Worm (Caenorhabditis elegans) whole organism, mixed stage, embryonic: ENCODE measurements around the gene comt-3.

ENCODE experiments used
- M03D4.4 ChIP-seq: sonication (generic microtip); optimal IDR thresholded peaks from 2 replicates; lab custom pipeline; 2017; ENCODE audit warnings: mild to moderate bottlenecking, missing genetic modification characterization, missing compliant biosample characterization
- blmp-1 ChIP-seq: fragments of 150-350 bp; optimal IDR thresholded peaks from 2 replicates; lab custom pipeline; 2014; ENCODE audit warnings: missing biosample characterization, missing genetic modification characterization
- elt-3 ChIP-seq: fragments of 150-350 bp; optimal IDR thresholded peaks from 2 replicates; lab custom pipeline; 2014; ENCODE audit warnings: missing biosample characterization, missing genetic modification characterization
- lsy-2 ChIP-seq: fragments of 150-350 bp; optimal IDR thresholded peaks from 2 replicates; lab custom pipeline; 2014; ENCODE audit warnings: missing biosample characterization, missing genetic modification characterization
- mab-5 ChIP-seq: fragments of 150-350 bp; optimal IDR thresholded peaks from 2 replicates; lab custom pipeline; 2014; ENCODE audit warnings: missing biosample characterization, missing genetic modification characterization
- nhr-237 ChIP-seq: fragments of 150-350 bp; optimal IDR thresholded peaks from 2 replicates; lab custom pipeline; 2014; ENCODE audit warnings: missing biosample characterization, missing genetic modification characterization
- nhr-76 ChIP-seq: sonication (generic microtip); optimal IDR thresholded peaks from 2 replicates; lab custom pipeline; 2017; ENCODE audit warnings: missing biosample characterization, missing genetic modification characterization
- pha-4 ChIP-seq: fragments of 150-350 bp; optimal IDR thresholded peaks from 2 replicates; lab custom pipeline; 2018; ENCODE audit warnings: missing biosample characterization, missing genetic modification reagents, missing genetic modification characterization
- sem-2 ChIP-seq: fragments of 200-800 bp; sonication (Bioruptor generic); optimal IDR thresholded peaks from 2 replicates; lab custom pipeline; 2018; ENCODE audit warnings: mild to moderate bottlenecking, missing genetic modification characterization, missing compliant biosample characterization
- snpc-4 ChIP-seq: fragments of 150-350 bp; optimal IDR thresholded peaks from 2 replicates; lab custom pipeline; 2014; ENCODE audit warnings: missing biosample characterization, missing genetic modification characterization

DNA sequence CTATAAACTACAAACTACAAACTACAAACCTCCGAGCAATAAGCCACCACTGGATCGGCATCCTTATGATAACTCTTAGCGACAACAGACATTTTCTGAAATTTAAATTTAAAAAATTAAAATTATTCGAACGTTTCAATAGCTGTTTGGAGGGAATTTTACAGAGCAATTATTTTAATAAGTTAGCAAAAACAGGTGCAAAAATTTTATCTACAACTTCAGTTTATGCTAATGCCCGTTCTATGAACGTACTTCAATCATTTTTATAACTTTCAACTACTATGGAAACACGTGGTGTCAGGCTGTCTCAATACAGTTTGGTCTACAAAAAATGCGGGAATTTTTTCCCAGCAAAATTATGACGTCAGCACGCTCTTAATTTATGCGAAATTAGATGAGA lies 3.8 kb upstream of the comt-3 start, which contains the start of gene comt-5:
- TF ChIP-seq blmp-1 (no peak), M03D4.4 (tag; lab: Kevin White, UChicago) (no peak), snpc-4 (tag; lab: Kevin White, UChicago) (no peak), pha-4 (no peak), sem-2 (GFP tag; lab: Kevin White, UChicago) (no peak), nhr-76 (tag; lab: Kevin White, UChicago) (no peak), elt-3 (tag; lab: Kevin White, UChicago) (no peak), lsy-2 (tag; lab: Kevin White, UChicago) (no peak), mab-5 (tag; lab: Kevin White, UChicago) (no peak), nhr-237 (no peak)
